Fruit fly (Drosophila melanogaster): ENCODE results near the gene sala.

The sala gene

DNA sequence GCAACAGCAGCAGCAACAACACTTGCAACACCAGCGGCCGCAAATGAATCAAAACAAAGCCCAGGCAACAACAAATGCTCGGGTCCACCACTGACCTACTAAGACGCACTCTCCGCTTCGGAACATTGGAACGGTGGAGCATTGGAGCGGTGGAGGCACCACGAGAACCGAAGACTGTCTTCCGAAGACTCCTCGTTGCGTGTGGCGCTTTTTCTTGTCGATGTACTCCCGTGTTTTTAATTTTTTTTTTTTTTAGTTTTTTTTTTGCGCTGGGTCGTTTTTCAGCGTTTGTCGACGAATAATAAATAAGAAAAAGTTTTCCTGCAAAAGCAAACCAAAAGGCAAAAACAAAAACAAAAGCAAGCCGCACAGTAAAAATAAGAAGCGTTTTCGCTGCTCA, 16.1 kb downstream of the sala start:
- TF ChIP-seq CG8478 (optimal IDR thresholded peaks at IDR 0.05), result no peak
- no peak for TF ChIP-seq CTCF (optimal IDR thresholded peaks at IDR 0.05)

DNA sequence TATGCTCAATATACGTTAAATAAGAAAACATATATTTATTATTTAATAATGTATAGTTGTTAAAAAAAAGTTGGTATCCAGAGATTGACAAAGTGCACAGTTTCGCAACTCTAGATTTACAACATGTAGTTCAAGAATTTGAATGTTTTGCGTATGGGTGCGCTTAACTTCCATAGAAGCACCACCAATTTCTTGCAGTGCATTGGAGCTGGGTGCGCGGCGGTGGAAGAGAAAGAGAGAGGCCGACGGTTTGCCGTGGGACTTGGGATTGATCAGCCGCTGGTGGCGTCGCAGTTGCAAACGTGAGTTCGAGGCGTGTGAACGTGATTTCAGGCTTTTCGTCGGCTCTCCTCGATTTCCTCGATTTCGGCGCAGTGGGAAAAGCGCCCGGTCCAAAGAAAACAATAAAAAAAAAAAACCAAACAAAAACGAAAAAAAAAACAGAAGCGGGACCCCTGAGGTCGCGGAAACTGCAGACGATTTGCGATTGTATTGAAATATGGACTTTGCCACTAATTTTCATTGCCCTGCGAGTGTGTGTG, 17.0 kb downstream of the sala start, which contains the start of gene spz4:
spz4 (plus strand) TSS at position 289 of the 542 bp plus-strand sequence.
- no peak for TF ChIP-seq CG8478 (optimal IDR thresholded peaks at IDR 0.05)
- TF ChIP-seq CTCF (optimal IDR thresholded peaks at IDR 0.05), result no peak

DNA sequence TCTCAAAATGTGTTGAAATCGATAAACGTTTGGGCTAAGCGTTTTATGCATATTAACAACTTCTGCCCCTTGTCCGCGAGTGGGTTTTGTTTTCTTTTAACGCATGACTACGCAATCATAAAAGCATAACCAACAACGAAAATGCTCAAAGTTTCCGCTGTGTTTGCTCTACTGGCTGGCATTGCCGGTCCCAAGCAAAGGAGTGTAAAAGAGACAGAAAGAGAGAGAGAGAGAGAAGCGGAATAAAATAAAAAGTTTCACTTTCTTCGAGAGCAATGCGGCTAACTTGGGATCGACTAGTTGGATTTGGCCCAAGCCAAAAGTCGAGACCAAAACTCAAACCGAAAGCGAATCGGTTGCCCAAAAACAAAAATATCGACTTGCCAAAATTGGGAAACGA, 18.2 kb downstream of the sala start:
- TF ChIP-seq CG8478 (optimal IDR thresholded peaks at IDR 0.05), result no peak
- no peak for TF ChIP-seq CTCF (optimal IDR thresholded peaks at IDR 0.05)

DNA sequence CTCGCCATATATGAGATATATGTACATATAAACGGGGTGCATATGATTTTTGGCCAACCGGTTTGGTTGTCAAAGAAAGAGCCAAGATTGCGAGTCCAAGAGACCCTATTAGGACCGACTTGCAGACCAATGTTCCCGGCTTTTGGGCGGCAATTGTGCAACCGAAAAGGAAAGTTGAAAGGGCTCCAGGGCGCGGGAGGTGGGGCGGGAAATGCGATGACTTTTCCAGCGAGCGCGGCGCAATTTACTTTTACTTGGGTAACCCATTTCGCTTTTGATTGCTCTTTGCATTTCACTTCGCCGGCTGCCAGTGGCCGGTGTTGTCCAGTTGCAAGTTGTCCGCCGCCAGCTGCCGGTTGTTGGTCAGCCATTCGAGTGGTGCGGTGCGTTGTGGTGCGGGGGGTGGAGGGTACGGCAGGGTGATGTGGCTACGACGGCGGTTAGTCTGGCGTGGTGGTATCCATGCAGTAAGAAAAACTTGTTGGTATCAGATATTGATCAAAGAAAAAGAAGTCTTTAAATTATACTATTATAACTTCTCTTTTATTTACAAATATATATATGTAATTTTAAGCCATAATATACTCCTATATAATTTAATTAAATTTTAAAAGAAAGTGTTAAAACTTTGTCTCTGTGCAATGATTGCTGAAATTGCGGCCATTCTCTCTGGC, 20.5 kb downstream of the sala start:
- TF ChIP-seq CG8478 (optimal IDR thresholded peaks at IDR 0.05) (no peak), CTCF (optimal IDR thresholded peaks at IDR 0.05) (no peak)

DNA sequence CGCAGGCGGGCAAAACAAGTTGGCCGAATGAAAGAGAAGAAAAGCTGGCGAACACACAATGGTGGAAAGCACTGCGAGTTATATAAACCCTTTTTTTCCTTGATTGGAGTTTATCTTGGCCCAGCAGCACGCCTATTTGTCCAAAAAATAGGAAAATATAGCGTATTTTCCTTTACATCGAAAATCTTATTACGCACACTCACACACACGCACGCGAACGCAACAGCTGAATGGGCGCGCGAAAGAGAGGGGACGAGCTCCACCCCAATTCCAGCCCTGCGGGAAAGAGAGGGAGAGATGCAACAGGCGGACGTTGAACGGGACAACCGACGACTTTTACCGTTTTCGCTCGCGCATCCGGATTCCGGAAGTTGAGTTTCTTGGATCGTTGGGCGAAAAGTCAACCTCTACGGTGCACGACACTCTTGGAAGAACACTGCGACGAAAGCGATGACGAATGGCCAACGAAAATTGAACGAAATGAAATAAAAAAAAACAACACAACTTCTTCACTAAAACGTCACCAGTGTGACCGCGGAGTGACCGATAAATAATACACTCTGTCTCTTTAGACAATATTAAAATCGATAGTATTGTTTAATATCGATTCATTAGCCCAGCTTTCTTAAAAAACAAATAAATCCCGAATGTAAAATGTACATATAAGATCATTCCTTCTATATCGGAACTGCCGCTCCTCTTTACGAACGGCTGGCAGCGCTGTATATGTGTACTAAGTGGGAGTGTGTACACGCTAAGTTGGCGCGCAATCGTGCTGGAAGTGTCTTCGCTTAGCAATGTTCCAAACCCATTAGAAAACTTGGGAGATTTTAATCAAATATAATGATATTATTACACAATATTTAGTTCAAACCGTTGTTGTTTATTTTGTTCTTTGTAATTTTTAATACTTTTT, 32.3 kb downstream of the sala start, which contains the start of the genes Dlg5 and CG4970:
Dlg5 (minus strand) TSS at position 556 of the 916 bp plus-strand sequence.
CG4970 (plus strand) TSS at position 866 of the 916 bp plus-strand sequence.
- TF ChIP-seq CG8478 (optimal IDR thresholded peaks at IDR 0.05), result no peak
- peak; percentile 77 to 84 for TF ChIP-seq CTCF (optimal IDR thresholded peaks at IDR 0.05)

DNA sequence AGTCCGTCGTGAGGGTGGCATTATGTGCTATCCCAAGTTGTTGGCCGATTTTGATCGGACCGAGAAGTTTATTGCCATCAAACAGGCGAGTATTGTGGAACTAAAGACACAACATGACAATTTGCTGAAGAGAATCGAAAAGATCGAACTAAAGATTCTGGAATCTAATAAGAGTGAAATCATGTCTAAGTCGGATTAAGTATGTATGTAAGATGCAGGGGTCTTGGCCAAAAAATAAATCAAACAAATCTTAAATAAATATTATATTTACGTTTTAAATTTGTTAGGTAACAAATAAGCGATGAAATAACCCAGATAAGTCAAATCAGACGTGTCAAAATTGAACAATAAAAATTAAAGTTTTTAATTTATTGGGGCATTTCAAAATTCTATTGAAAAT, 35.0 kb downstream of the sala start, which contains the start of gene CG14929:
CG14929 (plus strand) TSS at position 301 of the 400 bp plus-strand sequence.
- TF ChIP-seq CG8478 (optimal IDR thresholded peaks at IDR 0.05) (no peak), CTCF (optimal IDR thresholded peaks at IDR 0.05) (no peak)

DNA sequence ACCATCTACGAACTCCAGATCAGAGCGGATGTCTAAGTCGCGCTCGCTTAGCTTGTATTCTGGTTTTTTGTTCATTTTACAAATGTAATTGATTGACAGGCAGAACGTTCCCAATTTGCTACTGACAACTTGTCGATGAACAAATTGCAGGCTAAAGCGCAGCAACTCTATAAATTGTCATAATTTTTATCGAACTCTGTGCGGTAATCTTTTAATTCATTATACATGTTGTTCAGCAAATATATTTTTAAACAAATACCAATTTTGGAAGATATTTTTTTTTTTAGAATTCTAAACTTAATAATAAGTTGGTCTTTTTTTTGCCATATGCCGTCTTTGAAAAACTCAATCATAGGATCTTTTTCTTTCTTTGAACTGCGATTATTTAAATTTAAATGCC, 36.7 kb downstream of the sala start, which contains the start of gene CG14930:
CG14930 (minus strand) TSS at position 101 of the 400 bp plus-strand sequence.
- TF ChIP-seq CG8478 (optimal IDR thresholded peaks at IDR 0.05), result no peak
- no peak for TF ChIP-seq CTCF (optimal IDR thresholded peaks at IDR 0.05)

DNA sequence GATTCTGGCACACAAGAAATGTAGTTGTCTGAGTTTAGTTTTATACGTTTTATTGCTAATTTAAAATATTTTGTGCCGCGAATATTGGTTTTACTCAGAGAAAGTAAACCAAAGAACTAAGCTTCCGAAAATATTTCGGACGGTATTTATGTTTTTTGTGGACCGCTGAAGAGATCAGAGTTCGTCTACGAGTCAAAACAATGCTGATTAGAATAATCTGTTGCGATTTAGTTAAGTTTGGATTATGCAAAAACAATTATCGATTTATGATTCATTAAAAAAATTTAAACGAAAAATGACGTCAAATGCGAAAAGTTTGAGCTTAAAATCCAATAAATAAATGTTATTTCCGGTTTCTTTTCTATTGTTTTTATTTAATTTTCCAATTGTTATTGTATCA, 38.2 kb downstream of the sala start, which contains the start of gene CG43153:
CG43153 (minus strand) TSS at position 101 of the 400 bp plus-strand sequence.
- no peak for TF ChIP-seq CG8478 (optimal IDR thresholded peaks at IDR 0.05)
- TF ChIP-seq CTCF (optimal IDR thresholded peaks at IDR 0.05), result no peak

DNA sequence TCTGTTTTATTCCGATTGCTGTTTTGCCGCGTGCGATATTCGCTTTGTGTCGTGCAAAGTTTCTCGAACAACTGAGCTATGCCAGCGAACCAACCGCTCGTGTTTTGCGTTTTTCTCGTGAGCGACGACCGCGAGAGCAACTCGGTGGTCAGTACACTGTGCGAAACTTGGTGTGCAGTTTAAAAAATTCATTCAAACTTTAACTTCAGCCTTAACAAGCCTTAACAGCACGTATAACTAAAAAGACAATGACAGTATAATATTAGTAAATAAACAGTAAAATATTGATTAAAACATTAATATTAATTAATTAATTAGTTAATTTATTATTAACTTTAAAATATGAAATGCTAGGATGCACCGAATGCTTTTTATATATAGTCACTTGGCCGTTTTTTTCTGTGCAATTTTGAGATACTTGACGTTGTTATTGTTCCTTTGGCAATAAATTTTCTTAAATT, 43.7 kb downstream of the sala start, which contains the start of gene CG31705:
CG31705 (minus strand) TSS at position 77 of the 461 bp plus-strand sequence.
- TF ChIP-seq CG8478 (optimal IDR thresholded peaks at IDR 0.05), result no peak
- no peak for TF ChIP-seq CTCF (optimal IDR thresholded peaks at IDR 0.05)

DNA sequence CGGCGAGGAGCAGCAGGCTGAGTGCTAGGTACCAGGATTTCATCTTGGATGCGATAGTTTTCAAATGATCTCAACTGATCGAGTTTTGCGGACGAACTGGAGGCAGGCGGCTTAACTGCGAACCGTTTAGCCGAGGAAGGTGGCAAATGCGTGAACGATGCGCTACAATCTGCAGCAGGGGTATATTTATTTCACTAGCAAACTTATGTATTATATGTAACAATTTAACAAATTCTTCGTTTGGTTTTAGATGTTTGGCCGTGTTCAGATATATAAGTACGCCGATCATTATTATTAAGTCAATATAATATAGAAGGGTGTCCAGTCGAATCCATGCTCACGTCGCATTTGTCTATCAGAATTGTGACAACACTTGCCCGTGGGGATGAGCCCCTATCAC, 46.4 kb downstream of the sala start, which contains the start of gene CG31706:
CG31706 (minus strand) TSS at position 101 of the 400 bp plus-strand sequence.
- TF ChIP-seq CG8478 (optimal IDR thresholded peaks at IDR 0.05) (no peak), CTCF (optimal IDR thresholded peaks at IDR 0.05) (no peak)

DNA sequence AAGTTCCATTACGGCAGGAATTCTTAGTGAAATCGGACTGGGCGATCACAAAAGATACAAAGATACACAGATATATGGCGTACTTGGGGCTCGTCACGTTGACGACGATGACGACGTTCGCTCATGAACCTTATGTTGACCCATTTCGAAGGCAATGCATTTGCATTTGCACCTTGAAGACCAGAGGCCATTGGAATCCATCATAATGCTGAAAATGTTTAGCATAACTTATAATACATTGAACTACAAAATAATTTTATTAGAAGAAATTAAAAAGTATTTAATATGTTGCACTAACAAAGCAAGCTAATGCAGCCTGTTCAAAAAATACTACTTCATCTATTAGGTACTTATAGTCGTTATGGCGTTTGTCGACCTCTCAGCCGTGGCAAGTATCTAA, 47.0 kb downstream of the sala start, which contains the start of gene CG34162:
CG34162 (plus strand) TSS at position 301 of the 400 bp plus-strand sequence.
- TF ChIP-seq CG8478 (optimal IDR thresholded peaks at IDR 0.05) (no peak), CTCF (optimal IDR thresholded peaks at IDR 0.05) (no peak)

DNA sequence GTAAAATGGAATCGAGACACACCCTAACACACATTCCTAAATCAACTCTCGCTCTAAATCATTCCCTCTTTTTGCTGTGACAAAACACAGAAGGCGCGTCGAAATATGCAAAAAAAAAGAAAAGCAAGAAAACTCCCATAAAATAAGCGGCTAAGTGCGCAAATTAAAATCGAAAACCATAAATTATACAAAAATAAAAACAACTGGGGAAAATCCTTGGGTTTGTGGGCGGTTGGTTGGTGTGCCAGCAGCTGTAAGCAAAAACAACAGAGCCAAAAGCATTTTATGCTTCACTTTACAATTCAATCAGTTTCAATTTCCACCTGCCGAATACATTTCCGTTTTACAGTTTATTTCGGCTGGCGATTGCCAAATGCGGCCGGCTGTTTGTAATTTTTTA, 51.3 kb downstream of the sala start, which contains the start of gene CG43438:
CG43438 (plus strand) TSS at position 301 of the 400 bp plus-strand sequence.
- no peak for TF ChIP-seq CG8478 (optimal IDR thresholded peaks at IDR 0.05)
- no peak for TF ChIP-seq CTCF (optimal IDR thresholded peaks at IDR 0.05)
